Worm (Caenorhabditis elegans) whole organism, L4 larva: ENCODE data around the gene snx-1.

Source experiments
- ama-1 ChIP-seq: fragments of 150-350 bp; optimal IDR thresholded peaks from 2 replicates; lab custom pipeline; 2014; ENCODE audit warnings: inconsistent platforms, mixed read lengths
- attf-4 ChIP-seq: sonication (generic microtip); optimal IDR thresholded peaks from 3 replicates; lab custom pipeline; 2017; ENCODE audit warnings: missing biosample characterization, missing genetic modification characterization
- ceh-20 ChIP-seq: fragments of 200-800 bp; sonication (Bioruptor generic); IDR thresholded peaks from 2 replicates; pipeline ENCODE4 v1.3.6; 2022; ENCODE audit warnings: missing genetic modification reagents, missing genetic modification characterization, missing compliant biosample characterization
- egl-27 ChIP-seq: sonication (generic microtip); optimal IDR thresholded peaks from 3 replicates; lab custom pipeline; 2017; ENCODE audit warnings: missing biosample characterization, missing genetic modification reagents, missing genetic modification characterization
- fkh-10 ChIP-seq: fragments of 150-350 bp; optimal IDR thresholded peaks from 2 replicates; lab custom pipeline; 2014; ENCODE audit warnings: missing biosample characterization, missing genetic modification reagents, missing genetic modification characterization
- fos-1 ChIP-seq: fragments of 150-350 bp; optimal IDR thresholded peaks from 2 replicates; lab custom pipeline; 2014; ENCODE audit warnings: missing biosample characterization, missing genetic modification characterization
- lin-13 ChIP-seq: fragments of 150-350 bp; optimal IDR thresholded peaks from 2 replicates; lab custom pipeline; 2014; ENCODE audit warnings: missing biosample characterization, missing genetic modification reagents, missing genetic modification characterization
- nhr-11 ChIP-seq: fragments of 150-350 bp; optimal IDR thresholded peaks from 2 replicates; lab custom pipeline; 2014; ENCODE audit warnings: missing biosample characterization, missing genetic modification characterization
- nhr-76 ChIP-seq: fragments of 150-350 bp; optimal IDR thresholded peaks from 2 replicates; lab custom pipeline; 2014; ENCODE audit warnings: missing biosample characterization, missing genetic modification characterization
- snpc-1.2 ChIP-seq: fragments of 200-800 bp; sonication (Bioruptor generic); IDR thresholded peaks from 2 replicates; pipeline ENCODE4 v1.3.6; 2022; ENCODE audit warnings: missing genetic modification reagents, missing genetic modification characterization, missing compliant biosample characterization
- unc-39 ChIP-seq: sonication (generic microtip); optimal IDR thresholded peaks from 2 replicates; lab custom pipeline; 2017; ENCODE audit warnings: missing biosample characterization, missing genetic modification characterization
- zag-1 ChIP-seq: fragments of 150-350 bp; optimal IDR thresholded peaks from 2 replicates; lab custom pipeline; 2014; ENCODE audit warnings: missing biosample characterization, missing genetic modification characterization
- ztf-11 ChIP-seq: fragments of 150-350 bp; optimal IDR thresholded peaks from 2 replicates; lab custom pipeline; 2014; ENCODE audit warnings: missing biosample characterization, missing genetic modification characterization

DNA sequence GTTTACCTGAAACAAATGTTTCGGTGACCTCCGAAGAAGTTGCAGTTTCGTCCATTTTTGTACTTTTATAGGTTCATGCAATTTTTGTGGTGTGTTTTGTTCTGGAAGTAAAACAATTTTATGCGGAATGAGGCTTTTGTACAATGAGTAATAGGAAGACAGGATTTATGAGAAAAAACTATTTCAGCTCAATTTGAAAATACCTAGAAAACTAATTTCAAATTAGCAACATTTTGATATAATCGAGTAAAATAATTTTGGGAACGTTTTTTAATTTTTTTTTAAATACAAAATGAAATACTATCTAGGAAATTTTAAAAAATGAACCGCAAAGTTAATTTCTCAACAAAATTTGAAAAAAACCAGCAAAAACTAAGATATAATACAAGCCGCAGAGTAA is 40.7 kb upstream of the snx-1 start, which contains the start of gene rei-2:
- TF ChIP-seq ceh-20 (GFP tag; lab: Robert Waterston, UW), result no peak
- no peak for TF ChIP-seq lin-13
- TF ChIP-seq nhr-11 (tag; lab: Kevin White, UChicago), result no peak
- no peak for TF ChIP-seq fkh-10 (GFP tag; lab: Kevin White, UChicago)
- TF ChIP-seq attf-4 (tag; lab: Kevin White, UChicago), result no peak
- TF ChIP-seq fos-1, result no peak
- TF ChIP-seq unc-39 (tag; lab: Kevin White, UChicago), result no peak
- TF ChIP-seq ama-1 (lab: Kevin White, UChicago), result no peak
- TF ChIP-seq nhr-76, result no peak
- TF ChIP-seq ztf-11 (tag; lab: Kevin White, UChicago), result no peak
- no peak for TF ChIP-seq snpc-1.2 (GFP tag; lab: Robert Waterston, UW)
- TF ChIP-seq zag-1 (tag; lab: Kevin White, UChicago), result no peak
- TF ChIP-seq egl-27 (tag; lab: Kevin White, UChicago), result no peak
